Fruit fly (Drosophila melanogaster) whole organism, pupa: ENCODE measurements around the gene Pk34A.

Source experiments
- CG17806 ChIP-seq: fragments of 200-800 bp; sonication (Bioruptor generic); optimal IDR thresholded peaks from 2 replicates; lab custom pipeline; 2018; ENCODE audit warnings: missing biosample characterization, mild to moderate bottlenecking, missing genetic modification characterization, moderate library complexity
- D1 ChIP-seq: fragments of 200-800 bp; sonication (Bioruptor generic); optimal IDR thresholded peaks from 2 replicates; lab custom pipeline; 2018; ENCODE audit warnings: missing biosample characterization, mild to moderate bottlenecking, missing genetic modification characterization, moderate library complexity
- gl ChIP-seq: fragments of 200-800 bp; sonication (Bioruptor generic); optimal IDR thresholded peaks from 2 replicates; lab custom pipeline; 2018; ENCODE audit warnings: missing biosample characterization, mild to moderate bottlenecking, missing genetic modification characterization

dm6 chr2L:13135929-13136328 lies 22.7 kb upstream of the Pk34A start:
- TF ChIP-seq D1 (tag; lab: Kevin White, UChicago) (no peak), gl (no peak), CG17806 (tag; lab: Kevin White, UChicago) (no peak)
